Fruit fly (Drosophila melanogaster) whole organism, embryonic: ENCODE data around the gene slmo.
A peak's percentile ranks its signal among the peaks of the same experiment; 100 is the strongest.

Experiments
- Abd-B ChIP-seq: fragments of 200-800 bp; sonication (Bioruptor generic); optimal IDR thresholded peaks from 2 replicates; lab custom pipeline; 2018; ENCODE audit warnings: missing biosample characterization, mild to moderate bottlenecking, missing genetic modification characterization, moderate library complexity
- Adf1 ChIP-seq: fragments of 200-800 bp; sonication (Bioruptor generic); IDR thresholded peaks from 2 replicates; pipeline ENCODE4 v1.3.6; 2022; ENCODE audit warnings: missing biosample characterization, missing genetic modification characterization
- B-H1 ChIP-seq: fragments of 200-800 bp; sonication (Bioruptor generic); IDR thresholded peaks from 3 replicates; pipeline ENCODE4 v1.3.6; 2022; ENCODE audit warnings: missing biosample characterization, missing genetic modification characterization
- Bteb2 ChIP-seq: fragments of 200-800 bp; sonication (Bioruptor generic); optimal IDR thresholded peaks from 2 replicates; lab custom pipeline; 2016; ENCODE audit warnings: missing biosample characterization, missing genetic modification characterization
- CG10366 ChIP-seq: fragments of 200-800 bp; sonication (Bioruptor generic); IDR thresholded peaks from 2 replicates; pipeline ENCODE4 v1.3.6; 2022; ENCODE audit warnings: missing biosample characterization, missing genetic modification characterization
- CG1233 ChIP-seq: fragments of 200-800 bp; sonication (Bioruptor generic); optimal IDR thresholded peaks from 4 replicates; lab custom pipeline; 2018; ENCODE audit warnings: missing biosample characterization, mild to moderate bottlenecking, missing genetic modification characterization
- CG12744 ChIP-seq: fragments of 200-800 bp; sonication (Bioruptor generic); optimal IDR thresholded peaks from 2 replicates; lab custom pipeline; 2016; ENCODE audit warnings: missing biosample characterization, missing genetic modification characterization
- CG12769 ChIP-seq: fragments of 200-800 bp; sonication (Bioruptor generic); optimal IDR thresholded peaks from 2 replicates; lab custom pipeline; 2019; ENCODE audit warnings: missing biosample characterization, mild to moderate bottlenecking, missing genetic modification characterization, moderate library complexity
- CG13624 ChIP-seq: fragments of 200-800 bp; sonication (Bioruptor generic); optimal IDR thresholded peaks from 2 replicates; lab custom pipeline; 2016; ENCODE audit warnings: missing biosample characterization, missing genetic modification characterization
- CG14965 ChIP-seq: fragments of 200-800 bp; sonication (Bioruptor generic); optimal IDR thresholded peaks from 2 replicates; lab custom pipeline; 2016; ENCODE audit warnings: missing biosample characterization, missing genetic modification characterization, borderline replicate concordance
- CG15011 ChIP-seq: fragments of 200-800 bp; sonication (Bioruptor generic); optimal IDR thresholded peaks from 3 replicates; lab custom pipeline; 2018; ENCODE audit warnings: missing biosample characterization, mild to moderate bottlenecking, missing genetic modification characterization
- CG15479 ChIP-seq: fragments of 200-800 bp; sonication (Bioruptor generic); optimal IDR thresholded peaks from 3 replicates; lab custom pipeline; 2019; ENCODE audit warnings: missing biosample characterization, mild to moderate bottlenecking, missing genetic modification characterization, moderate library complexity
- CG15514 ChIP-seq: fragments of 200-800 bp; sonication (Bioruptor generic); optimal IDR thresholded peaks from 3 replicates; lab custom pipeline; 2017; ENCODE audit warnings: missing biosample characterization, missing genetic modification characterization, mild to moderate bottlenecking, moderate library complexity, missing genetic modification reagents
- CG1603 ChIP-seq: fragments of 200-800 bp; sonication (Bioruptor generic); optimal IDR thresholded peaks from 2 replicates; lab custom pipeline; 2019; ENCODE audit warnings: missing biosample characterization, mild to moderate bottlenecking, missing genetic modification characterization, moderate library complexity
- CG16815 ChIP-seq: fragments of 200-800 bp; sonication (Bioruptor generic); optimal IDR thresholded peaks from 3 replicates; lab custom pipeline; 2017; ENCODE audit warnings: missing biosample characterization, mild to moderate bottlenecking, missing genetic modification characterization
- CG17328 ChIP-seq: fragments of 200-800 bp; sonication (Bioruptor generic); IDR thresholded peaks from 2 replicates; pipeline ENCODE4 v1.3.6; 2022; ENCODE audit warnings: missing biosample characterization, missing genetic modification characterization
- CG17385 ChIP-seq: fragments of 200-800 bp; sonication (Bioruptor generic); optimal IDR thresholded peaks from 3 replicates; lab custom pipeline; 2018; ENCODE audit warnings: missing biosample characterization, mild to moderate bottlenecking, missing genetic modification characterization
- CG18011 ChIP-seq: fragments of 200-800 bp; sonication (Bioruptor generic); optimal IDR thresholded peaks from 2 replicates; lab custom pipeline; 2017; ENCODE audit warnings: missing biosample characterization, missing genetic modification characterization, mild to moderate bottlenecking, moderate library complexity, missing genotype
- CG2199 ChIP-seq: fragments of 200-800 bp; sonication (Bioruptor generic); IDR thresholded peaks from 3 replicates; pipeline ENCODE4 v1.3.6; 2022; ENCODE audit warnings: missing biosample characterization, missing genetic modification characterization
- CG2678 ChIP-seq: fragments of 200-800 bp; sonication (Bioruptor generic); optimal IDR thresholded peaks from 3 replicates; lab custom pipeline; 2019; ENCODE audit warnings: missing biosample characterization, mild to moderate bottlenecking, missing genetic modification characterization, moderate library complexity
- CG30020 ChIP-seq: fragments of 200-800 bp; optimal IDR thresholded peaks from 2 replicates; lab custom pipeline; 2019; ENCODE audit warnings: missing biosample characterization, mild to moderate bottlenecking, missing genetic modification characterization, moderate library complexity
- CG31388 ChIP-seq: fragments of 200-800 bp; sonication (Bioruptor generic); optimal IDR thresholded peaks from 2 replicates; lab custom pipeline; 2016; ENCODE audit warnings: missing biosample characterization, missing genetic modification characterization
- CG31441 ChIP-seq: fragments of 200-800 bp; sonication (Bioruptor generic); IDR thresholded peaks from 2 replicates; pipeline ENCODE4 v1.3.6; 2022; ENCODE audit warnings: missing biosample characterization, missing genetic modification characterization
- CG34224 ChIP-seq: fragments of 200-800 bp; sonication (Bioruptor generic); IDR thresholded peaks from 3 replicates; pipeline ENCODE4 v1.3.6; 2022; ENCODE audit warnings: missing biosample characterization, missing genetic modification characterization; ENCODE audit not compliant: partially characterized antibody
- CG34422 ChIP-seq: fragments of 200-800 bp; sonication (Bioruptor generic); IDR thresholded peaks from 3 replicates; pipeline ENCODE4 v1.3.6; 2022; ENCODE audit warnings: missing biosample characterization, missing genetic modification characterization
- CG8290 ChIP-seq, 3 experiments: fragments of 200-800 bp; sonication (Bioruptor generic); optimal IDR thresholded peaks; 2 replicates each; lab custom pipeline; 2016 to 2019; ENCODE audit warnings: missing biosample characterization in 3 of 3, missing genetic modification characterization in 3 of 3, mild to moderate bottlenecking in 2 of 3, moderate library complexity in 1 of 3
- CG9797 ChIP-seq: fragments of 200-800 bp; sonication (Bioruptor generic); optimal IDR thresholded peaks from 3 replicates; lab custom pipeline; 2018; ENCODE audit warnings: missing biosample characterization, mild to moderate bottlenecking, missing genetic modification characterization
- Dbx ChIP-seq: fragments of 200-800 bp; sonication (Bioruptor generic); IDR thresholded peaks from 3 replicates; pipeline ENCODE4 v1.3.6; 2022; ENCODE audit warnings: missing biosample characterization, missing genetic modification characterization
- Dek ChIP-seq: fragments of 200-800 bp; sonication (Bioruptor generic); optimal IDR thresholded peaks from 3 replicates; lab custom pipeline; 2019; ENCODE audit warnings: missing biosample characterization, mild to moderate bottlenecking, missing genetic modification characterization, moderate library complexity
- Dip3 ChIP-seq: fragments of 200-800 bp; sonication (Bioruptor generic); optimal IDR thresholded peaks from 3 replicates; lab custom pipeline; 2016; ENCODE audit warnings: missing biosample characterization, missing genetic modification characterization
- Dp ChIP-seq: fragments of 200-800 bp; sonication (Bioruptor generic); optimal IDR thresholded peaks from 2 replicates; lab custom pipeline; 2018; ENCODE audit warnings: missing biosample characterization, mild to moderate bottlenecking, missing genetic modification characterization, moderate library complexity
- NfI ChIP-seq: fragments of 200-800 bp; sonication (Bioruptor generic); optimal IDR thresholded peaks from 3 replicates; lab custom pipeline; 2018; ENCODE audit warnings: missing biosample characterization, mild to moderate bottlenecking, missing genetic modification characterization, moderate library complexity
- Xrp1 ChIP-seq: fragments of 200-800 bp; sonication (Bioruptor generic); IDR thresholded peaks from 2 replicates; pipeline ENCODE4 v1.3.6; 2022; ENCODE audit warnings: missing biosample characterization, missing genetic modification characterization
- YL-1 ChIP-seq: fragments of 200-800 bp; sonication (Bioruptor generic); optimal IDR thresholded peaks from 3 replicates; lab custom pipeline; 2017; ENCODE audit warnings: missing biosample characterization, mild to moderate bottlenecking, missing genetic modification characterization
- ase ChIP-seq: fragments of 200-800 bp; sonication (Bioruptor generic); IDR thresholded peaks from 3 replicates; pipeline ENCODE4 v1.3.6; 2022; ENCODE audit warnings: missing biosample characterization, missing genetic modification characterization
- ato ChIP-seq: fragments of 200-800 bp; sonication (Bioruptor generic); IDR thresholded peaks from 2 replicates; pipeline ENCODE4 v1.3.6; 2022; ENCODE audit warnings: missing biosample characterization, missing genetic modification characterization; ENCODE audit not compliant: partially characterized antibody
- bigmax ChIP-seq: fragments of 200-800 bp; sonication (Bioruptor generic); optimal IDR thresholded peaks from 2 replicates; lab custom pipeline; 2018; ENCODE audit warnings: missing biosample characterization, mild to moderate bottlenecking, missing genetic modification characterization
- chinmo ChIP-seq: fragments of 200-800 bp; sonication (Bioruptor generic); IDR thresholded peaks from 4 replicates; pipeline ENCODE4 v1.3.6; 2022; ENCODE audit warnings: missing biosample characterization, missing genetic modification characterization; ENCODE audit not compliant: partially characterized antibody
- corto ChIP-seq: fragments of 200-800 bp; sonication (Bioruptor generic); optimal IDR thresholded peaks from 2 replicates; lab custom pipeline; 2016; ENCODE audit warnings: missing biosample characterization, mild to moderate bottlenecking, missing genetic modification characterization, moderate library complexity
- dan ChIP-seq: fragments of 200-800 bp; sonication (Bioruptor generic); IDR thresholded peaks from 2 replicates; pipeline ENCODE4 v1.3.6; 2022; ENCODE audit warnings: missing biosample characterization, missing genetic modification characterization
- knrl ChIP-seq: fragments of 200-800 bp; sonication (Bioruptor generic); IDR thresholded peaks from 3 replicates; pipeline ENCODE4 v1.3.6; 2022; ENCODE audit warnings: missing biosample characterization, missing genetic modification characterization; ENCODE audit not compliant: partially characterized antibody
- oc ChIP-seq: fragments of 200-800 bp; sonication (Bioruptor generic); optimal IDR thresholded peaks from 2 replicates; lab custom pipeline; 2018; ENCODE audit warnings: missing biosample characterization, mild to moderate bottlenecking, missing genetic modification characterization, moderate library complexity
- odd ChIP-seq: fragments of 200-800 bp; sonication (Bioruptor generic); optimal IDR thresholded peaks from 2 replicates; lab custom pipeline; 2017; ENCODE audit warnings: missing biosample characterization, mild to moderate bottlenecking, missing genetic modification characterization
- tio ChIP-seq: fragments of 200-800 bp; sonication (Bioruptor generic); optimal IDR thresholded peaks from 2 replicates; lab custom pipeline; 2017; ENCODE audit warnings: missing biosample characterization, missing genetic modification characterization, inconsistent platforms
- zen2 ChIP-seq: fragments of 200-800 bp; sonication (Bioruptor generic); IDR thresholded peaks from 3 replicates; pipeline ENCODE4 v1.3.6; 2022; ENCODE audit warnings: missing biosample characterization, missing genetic modification characterization; ENCODE audit not compliant: partially characterized antibody
- zfh2 ChIP-seq: fragments of 200-800 bp; sonication (Bioruptor generic); optimal IDR thresholded peaks from 2 replicates; lab custom pipeline; 2016; ENCODE audit warnings: missing biosample characterization, missing genetic modification characterization

Gene slmo

DNA sequence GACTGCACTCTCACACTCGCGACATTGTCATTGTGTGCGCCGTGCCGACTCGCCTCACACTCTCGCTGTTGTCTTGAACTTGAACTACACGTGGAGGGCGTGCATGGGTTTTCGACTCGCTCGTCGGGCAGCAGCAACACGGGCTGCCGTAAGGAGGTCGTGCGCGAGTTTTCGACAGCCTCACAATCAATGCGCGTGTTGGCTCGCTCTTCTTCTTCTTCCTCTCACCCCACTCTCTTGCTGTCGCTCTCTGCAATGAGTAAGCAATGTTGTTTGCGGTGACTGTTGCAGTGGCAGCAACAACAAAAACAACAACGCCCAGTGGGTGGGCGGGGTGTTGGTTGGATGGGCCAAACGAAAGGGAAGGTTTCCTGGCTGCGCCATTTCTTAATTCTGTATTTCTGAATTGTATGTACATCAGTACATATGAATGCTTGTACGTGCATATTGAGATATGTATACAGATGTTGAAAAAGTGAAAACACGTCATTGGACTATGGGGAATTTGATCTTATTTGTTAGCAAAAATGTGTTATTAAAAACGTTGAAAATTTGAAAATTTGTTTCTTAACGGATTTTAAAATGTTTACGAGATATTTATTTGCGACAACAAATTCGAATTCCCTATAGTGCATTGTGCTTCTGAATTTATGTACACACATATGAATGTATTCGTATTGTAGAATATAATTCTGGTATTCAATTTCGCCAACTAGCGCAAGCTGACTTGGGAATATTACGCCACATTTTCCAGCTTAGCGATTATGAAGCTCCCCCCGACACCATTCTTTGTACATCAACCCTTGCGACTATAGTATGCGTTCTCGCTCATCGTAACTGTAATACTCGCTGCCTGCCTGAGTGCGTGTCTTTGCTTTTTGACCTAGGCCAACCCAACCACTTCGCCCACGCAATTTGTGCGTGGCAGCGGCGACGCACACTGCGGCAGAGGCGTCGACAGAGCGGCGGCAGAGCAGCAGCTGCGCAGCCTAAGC is 40.2 kb upstream of the slmo start (continued):
- peak; percentile 23 for TF ChIP-seq CG13624 (GFP tag; lab: Kevin White, UChicago)
- 0 out of 2 replicates have a peak, but pooled peaks have one; percentile 13 for TF ChIP-seq CG31441 (GFP tag; lab: Robert Waterston, UW)
- TF ChIP-seq B-H1, result no peak
- TF ChIP-seq Dbx (GFP tag; lab: Robert Waterston, UW), result peak; percentile 49; the same call in 2 of the 3 replicates
- peak; percentile 81 for TF ChIP-seq CG12769 (tag; lab: Kevin White, UChicago)
- no peak for TF ChIP-seq CG31388 (GFP tag; lab: Kevin White, UChicago)
- no peak for TF ChIP-seq CG17328 (GFP tag; lab: Robert Waterston, UW)
- peak; percentile 80; the same call in 2 of the 3 replicates for TF ChIP-seq CG34422 (GFP tag; lab: Robert Waterston, UW)
- TF ChIP-seq CG9797 (GFP tag; lab: Kevin White, UChicago), result no peak
- TF ChIP-seq Dp (GFP tag; lab: Kevin White, UChicago), result no peak
- peak; percentile 5 for TF ChIP-seq Dek
- 0 out of 2 replicates have a peak, but pooled peaks have one; percentile 5 for TF ChIP-seq Xrp1 (GFP tag; lab: Robert Waterston, UW)
- TF ChIP-seq bigmax, result no peak
- TF ChIP-seq Adf1 (GFP tag; lab: Robert Waterston, UW), result peak; percentile 99
- TF ChIP-seq CG16815 (GFP tag; lab: Kevin White, UChicago), result peak; percentile 20
- no peak for TF ChIP-seq ase (GFP tag; lab: Robert Waterston, UW)
- TF ChIP-seq CG8290 (GFP tag; optimal IDR thresholded peaks at IDR 0.05; lab: Kevin White, UChicago), result no peak
- peak in 1 of 2 experiments; percentile 73 for TF ChIP-seq CG8290 (tag; optimal IDR thresholded peaks at IDR 0.05; lab: Kevin White, UChicago)
- TF ChIP-seq CG1233, result peak; percentile 8
- TF ChIP-seq Bteb2, result peak; percentile 19
- no peak for TF ChIP-seq CG12744 (GFP tag; lab: Kevin White, UChicago)
- peak; percentile 47; the same call in 1 of the 2 replicates for TF ChIP-seq ato (GFP tag; lab: Robert Waterston, UW)
- no peak for TF ChIP-seq tio
- peak; percentile 100 for TF ChIP-seq CG15479 (GFP tag; lab: Kevin White, UChicago)
- TF ChIP-seq zfh2 (GFP tag; lab: Kevin White, UChicago), result peak; percentile 42
- TF ChIP-seq CG15514 (GFP tag; lab: Kevin White, UChicago), result peak; percentile 7
- TF ChIP-seq knrl, result peak; percentile 50; the same call in 2 of the 3 replicates
- peak; percentile 67; the same call in 2 of the 3 replicates for TF ChIP-seq zen2 (GFP tag; lab: Robert Waterston, UW)
- TF ChIP-seq CG14965 (GFP tag; lab: Kevin White, UChicago), result no peak
- TF ChIP-seq CG15011, result no peak
- peak; percentile 100 for TF ChIP-seq CG17385
- peak; percentile 46 for TF ChIP-seq NfI (GFP tag; lab: Kevin White, UChicago)
- TF ChIP-seq YL-1 (GFP tag; lab: Kevin White, UChicago), result no peak
- TF ChIP-seq CG2678 (tag; lab: Kevin White, UChicago), result peak; percentile 30
- no peak for TF ChIP-seq Dip3 (GFP tag; lab: Kevin White, UChicago)
- TF ChIP-seq CG2199 (GFP tag; lab: Robert Waterston, UW), result peak; percentile 95; the same call in 2 of the 3 replicates
- peak; percentile 64; the same call in 2 of the 3 replicates for TF ChIP-seq CG34224 (GFP tag; lab: Robert Waterston, UW)
- no peak for TF ChIP-seq odd
- no peak for TF ChIP-seq dan (GFP tag; lab: Robert Waterston, UW)
- peak; percentile 100 for TF ChIP-seq chinmo (GFP tag; lab: Robert Waterston, UW)
- TF ChIP-seq CG10366, result no peak
- no peak for TF ChIP-seq CG18011 (GFP tag; lab: Kevin White, UChicago)
- peak; percentile 68 for TF ChIP-seq oc
- no peak for TF ChIP-seq Abd-B (GFP tag; lab: Kevin White, UChicago)
- TF ChIP-seq CG1603 (tag; lab: Kevin White, UChicago), result peak; percentile 15
- no peak for TF ChIP-seq corto (GFP tag; lab: Kevin White, UChicago)
- no peak for TF ChIP-seq CG30020
